Fruit fly (Drosophila melanogaster) whole organism, prepupa: ENCODE data around the gene CG31898.

Experiments used
- CG10631 ChIP-seq: fragments of 200-800 bp; sonication (Bioruptor generic); optimal IDR thresholded peaks from 2 replicates; lab custom pipeline; 2016; ENCODE audit warnings: missing biosample characterization, missing genetic modification characterization
- CG10669 ChIP-seq: fragments of 200-800 bp; sonication (Bioruptor generic); optimal IDR thresholded peaks from 3 replicates; lab custom pipeline; 2018; ENCODE audit warnings: missing biosample characterization, mild to moderate bottlenecking, missing genetic modification characterization, moderate library complexity
- CG11762 ChIP-seq: fragments of 200-800 bp; sonication (Bioruptor generic); optimal IDR thresholded peaks from 3 replicates; lab custom pipeline; 2016; ENCODE audit warnings: missing biosample characterization, missing genetic modification characterization; ENCODE audit not compliant: insufficient read depth
- CG11902 ChIP-seq: fragments of 200-800 bp; sonication (Bioruptor generic); optimal IDR thresholded peaks from 3 replicates; lab custom pipeline; 2016; ENCODE audit warnings: missing biosample characterization, missing genetic modification characterization
- CG15336 ChIP-seq: fragments of 200-800 bp; sonication (Bioruptor generic); IDR thresholded peaks from 2 replicates; pipeline ENCODE4 v1.3.6; 2022; ENCODE audit warnings: missing biosample characterization, missing genetic modification characterization
- CG32006 ChIP-seq: fragments of 200-800 bp; sonication (Bioruptor generic); optimal IDR thresholded peaks from 3 replicates; lab custom pipeline; 2017; ENCODE audit warnings: missing biosample characterization, mild to moderate bottlenecking, missing genetic modification characterization
- CG34406 ChIP-seq: fragments of 200-800 bp; sonication (Bioruptor generic); optimal IDR thresholded peaks from 3 replicates; lab custom pipeline; 2016; ENCODE audit warnings: missing biosample characterization, missing genetic modification characterization
- CG3919 ChIP-seq: fragments of 200-800 bp; sonication (Bioruptor generic); optimal IDR thresholded peaks from 3 replicates; lab custom pipeline; 2016; ENCODE audit warnings: missing biosample characterization, missing genetic modification characterization
- CG6163 ChIP-seq: fragments of 200-800 bp; sonication (Bioruptor generic); IDR thresholded peaks from 3 replicates; pipeline ENCODE4 v1.3.6; 2022; ENCODE audit warnings: missing biosample characterization, missing genetic modification characterization
- CG6792 ChIP-seq: fragments of 200-800 bp; sonication (Bioruptor generic); optimal IDR thresholded peaks from 3 replicates; lab custom pipeline; 2016; ENCODE audit warnings: missing biosample characterization, missing genetic modification characterization
- CG6808 ChIP-seq: fragments of 200-800 bp; sonication (Bioruptor generic); optimal IDR thresholded peaks from 3 replicates; lab custom pipeline; 2017; ENCODE audit warnings: missing biosample characterization, missing genetic modification characterization, mild to moderate bottlenecking, moderate library complexity, missing genetic modification reagents
- CG6854 ChIP-seq: fragments of 200-800 bp; sonication (Bioruptor generic); optimal IDR thresholded peaks from 2 replicates; lab custom pipeline; 2017; ENCODE audit warnings: missing biosample characterization, mild to moderate bottlenecking, missing genetic modification characterization
- CG8119 ChIP-seq: fragments of 200-800 bp; sonication (Bioruptor generic); IDR thresholded peaks from 3 replicates; pipeline ENCODE4 v1.3.6; 2022; ENCODE audit warnings: missing biosample characterization, missing genetic modification characterization
- Eip75B ChIP-seq: fragments of 200-800 bp; sonication (Bioruptor generic); optimal IDR thresholded peaks from 3 replicates; lab custom pipeline; 2016; ENCODE audit warnings: missing biosample characterization, missing genetic modification characterization
- Eip78C ChIP-seq: fragments of 200-800 bp; sonication (Bioruptor generic); peaks from one replicate; lab custom pipeline; 2016; ENCODE audit warnings: missing biosample characterization, missing genetic modification characterization
- Eip93F ChIP-seq: fragments of 200-800 bp; sonication (Bioruptor generic); optimal IDR thresholded peaks from 2 replicates; lab custom pipeline; 2016; ENCODE audit warnings: missing biosample characterization, mild to moderate bottlenecking, missing genetic modification characterization
- Ets21C ChIP-seq: fragments of 200-800 bp; sonication (Bioruptor generic); optimal IDR thresholded peaks from 3 replicates; lab custom pipeline; 2016; ENCODE audit warnings: missing biosample characterization, missing genetic modification characterization
- Gug ChIP-seq: fragments of 200-800 bp; sonication (Bioruptor generic); IDR thresholded peaks from 2 replicates; pipeline ENCODE4 v1.3.6; 2022; ENCODE audit warnings: missing biosample characterization, missing genetic modification characterization
- Hr39 ChIP-seq: fragments of 200-800 bp; sonication (Bioruptor generic); optimal IDR thresholded peaks from 2 replicates; lab custom pipeline; 2016; ENCODE audit warnings: missing biosample characterization, missing genetic modification characterization
- Lpt ChIP-seq: fragments of 200-800 bp; sonication (Bioruptor generic); optimal IDR thresholded peaks from 3 replicates; lab custom pipeline; 2016; ENCODE audit warnings: missing biosample characterization, missing genetic modification characterization
- Met ChIP-seq: fragments of 200-800 bp; sonication (Bioruptor generic); optimal IDR thresholded peaks from 3 replicates; lab custom pipeline; 2016; ENCODE audit warnings: missing biosample characterization, missing genetic modification characterization
- Sox14 ChIP-seq: fragments of 200-800 bp; sonication (Bioruptor generic); optimal IDR thresholded peaks from 3 replicates; lab custom pipeline; 2016; ENCODE audit warnings: missing biosample characterization, missing genetic modification characterization
- Sox15 ChIP-seq: fragments of 200-800 bp; sonication (Bioruptor generic); optimal IDR thresholded peaks from 3 replicates; lab custom pipeline; 2016; ENCODE audit warnings: missing biosample characterization, missing genetic modification characterization
- achi ChIP-seq: fragments of 200-800 bp; sonication (Bioruptor generic); optimal IDR thresholded peaks from 3 replicates; lab custom pipeline; 2016; ENCODE audit warnings: missing biosample characterization, missing genetic modification characterization
- cyc ChIP-seq: fragments of 200-800 bp; sonication (Bioruptor generic); optimal IDR thresholded peaks from 3 replicates; lab custom pipeline; 2016; ENCODE audit warnings: missing biosample characterization, missing genetic modification characterization
- dsx ChIP-seq: fragments of 200-800 bp; optimal IDR thresholded peaks from 3 replicates; lab custom pipeline; 2019; ENCODE audit warnings: missing biosample characterization, mild to moderate bottlenecking, missing genetic modification characterization, moderate library complexity; ENCODE audit not compliant: poor library complexity, severe bottlenecking
- esn ChIP-seq: fragments of 200-800 bp; sonication (Bioruptor generic); optimal IDR thresholded peaks from 2 replicates; lab custom pipeline; 2016; ENCODE audit warnings: missing biosample characterization, mild to moderate bottlenecking, missing genetic modification characterization, moderate library complexity
- lz ChIP-seq: fragments of 200-800 bp; sonication (Bioruptor generic); optimal IDR thresholded peaks from 3 replicates; lab custom pipeline; 2016; ENCODE audit warnings: missing biosample characterization, missing genetic modification characterization
- net ChIP-seq: fragments of 200-800 bp; sonication (Bioruptor generic); optimal IDR thresholded peaks from 3 replicates; lab custom pipeline; 2016; ENCODE audit warnings: missing biosample characterization, missing genetic modification characterization
- pdm3 ChIP-seq: fragments of 200-800 bp; sonication (Bioruptor generic); optimal IDR thresholded peaks from 3 replicates; lab custom pipeline; 2016; ENCODE audit warnings: missing biosample characterization, missing genetic modification characterization
- spab ChIP-seq: fragments of 200-800 bp; sonication (Bioruptor generic); optimal IDR thresholded peaks from 2 replicates; lab custom pipeline; 2017; ENCODE audit warnings: missing biosample characterization, mild to moderate bottlenecking, missing genetic modification characterization, missing genetic modification reagents
- ss ChIP-seq, 2 experiments: fragments of 200-800 bp; sonication (Bioruptor generic); optimal IDR thresholded peaks; 2 replicates in 1 of 2; 3 replicates in 1 of 2; lab custom pipeline; 2017 to 2018; ENCODE audit warnings: mild to moderate bottlenecking in 2 of 2, missing biosample characterization in 2 of 2, missing genetic modification characterization in 2 of 2, moderate library complexity in 1 of 2
- svp ChIP-seq: fragments of 200-800 bp; sonication (Bioruptor generic); peaks from one replicate; lab custom pipeline; 2016; ENCODE audit warnings: missing biosample characterization, missing genetic modification characterization
- vri ChIP-seq: fragments of 200-800 bp; sonication (Bioruptor generic); optimal IDR thresholded peaks from 3 replicates; lab custom pipeline; 2016; ENCODE audit warnings: missing biosample characterization, mild to moderate bottlenecking, missing genetic modification characterization

CG31898 gene

dm6 chr2L:8424090-8424470 lies 23.9 kb downstream of the CG31898 start:
- peak; percentile 37; the same call in 1 of the 3 replicates for TF ChIP-seq CG6163 (GFP tag; lab: Robert Waterston, UW)
- peak; percentile 81 for TF ChIP-seq svp (GFP tag; lab: Kevin White, UChicago)
- TF ChIP-seq vri (GFP tag; lab: Kevin White, UChicago) = peak; percentile 6
- TF ChIP-seq Sox14 (GFP tag; lab: Kevin White, UChicago) = peak; percentile 80
- TF ChIP-seq CG6808 (GFP tag; lab: Kevin White, UChicago) = no peak
- no peak for TF ChIP-seq CG6792 (GFP tag; lab: Kevin White, UChicago)
- TF ChIP-seq ss (GFP tag; optimal IDR thresholded peaks at IDR 0.05; lab: Kevin White, UChicago) = peak in 1 of 2 experiments; percentile 40

dm6 chr2L:8424662-8425208 lies 24.5 kb downstream of the CG31898 start:
- TF ChIP-seq Hr39 (GFP tag; lab: Kevin White, UChicago) (no peak), CG6854 (GFP tag; lab: Kevin White, UChicago) (no peak), pdm3 (no peak), CG6163 (GFP tag; lab: Robert Waterston, UW) (no peak), vri (GFP tag; lab: Kevin White, UChicago) (no peak), net (GFP tag; lab: Kevin White, UChicago) (no peak), Met (GFP tag; lab: Kevin White, UChicago) (no peak), CG10631 (GFP tag; lab: Kevin White, UChicago) (no peak), CG11902 (GFP tag; lab: Kevin White, UChicago) (no peak), Sox15 (no peak), lz (no peak), Lpt (GFP tag; lab: Kevin White, UChicago) (no peak)

- no peak for TF ChIP-seq Sox15
- TF ChIP-seq vri (GFP tag; lab: Kevin White, UChicago) = peak; percentile 68
- TF ChIP-seq Eip78C (GFP tag; lab: Kevin White, UChicago) = no peak
- no peak for TF ChIP-seq CG11902 (GFP tag; lab: Kevin White, UChicago)
- TF ChIP-seq, all 60 proteins: peak for 1
These were observed 25.0 kb downstream of the CG31898 start for dm6 chr2L:8425212-8425611.

dm6 chr2L:8425962-8426759 lies 25.9 kb downstream of the CG31898 start:
- TF ChIP-seq CG15336 (GFP tag; lab: Robert Waterston, UW) = 0 out of 2 replicates have a peak, but pooled peaks have one; percentile 9
- no peak for TF ChIP-seq Eip75B (GFP tag; lab: Kevin White, UChicago)
- TF ChIP-seq Ets21C (GFP tag; lab: Kevin White, UChicago) = no peak
- TF ChIP-seq vri (GFP tag; lab: Kevin White, UChicago) = peak; percentile 42
- TF ChIP-seq dsx (GFP tag; lab: Kevin White, UChicago) = no peak
- TF ChIP-seq svp (GFP tag; lab: Kevin White, UChicago) = peak; percentile 85
- no peak for TF ChIP-seq CG6163 (GFP tag; lab: Robert Waterston, UW)
- TF ChIP-seq Eip93F (GFP tag; lab: Kevin White, UChicago) = peak; percentile 72
- TF ChIP-seq esn (GFP tag; lab: Kevin White, UChicago) = peak; percentile 5
- TF ChIP-seq Eip78C (GFP tag; lab: Kevin White, UChicago) = peak; percentile 57

- no peak for TF ChIP-seq Sox15
- TF ChIP-seq svp (GFP tag; lab: Kevin White, UChicago) = peak; percentile 74
- TF ChIP-seq, all 60 proteins: peak for 1
These were observed 26.6 kb downstream of the CG31898 start for dm6 chr2L:8426801-8427200.

- no peak for TF ChIP-seq CG6808 (GFP tag; lab: Kevin White, UChicago)
- no peak for TF ChIP-seq net (GFP tag; lab: Kevin White, UChicago)
- no peak for TF ChIP-seq cyc (GFP tag; lab: Kevin White, UChicago)
- no peak for TF ChIP-seq Sox14 (GFP tag; lab: Kevin White, UChicago)
- no peak for TF ChIP-seq achi (GFP tag; lab: Kevin White, UChicago)
- no peak for TF ChIP-seq CG11762 (GFP tag; lab: Kevin White, UChicago)
- no peak for TF ChIP-seq Eip78C (GFP tag; lab: Kevin White, UChicago)
- no peak for TF ChIP-seq CG3919 (GFP tag; lab: Kevin White, UChicago)
- no peak for TF ChIP-seq spab
- no peak for TF ChIP-seq esn (GFP tag; lab: Kevin White, UChicago)
- no peak for TF ChIP-seq vri (GFP tag; lab: Kevin White, UChicago)
- TF ChIP-seq Ets21C (GFP tag; lab: Kevin White, UChicago) = no peak
- TF ChIP-seq CG10669 (GFP tag; lab: Kevin White, UChicago) = no peak
- TF ChIP-seq CG8119 = no peak
- TF ChIP-seq CG34406 (GFP tag; lab: Kevin White, UChicago) = no peak
- TF ChIP-seq Eip93F (GFP tag; lab: Kevin White, UChicago) = no peak
- no peak for TF ChIP-seq CG32006 (GFP tag; lab: Kevin White, UChicago)
- TF ChIP-seq CG6163 (GFP tag; lab: Robert Waterston, UW) = no peak; the same call in 2 of the 3 replicates
- TF ChIP-seq Gug (GFP tag; lab: Robert Waterston, UW) = no peak
- no peak for TF ChIP-seq CG6792 (GFP tag; lab: Kevin White, UChicago)
- TF ChIP-seq, all 60 proteins: peak for 0
These were observed 31.9 kb downstream of the CG31898 start for dm6 chr2L:8432130-8432529.
